Worm (Caenorhabditis elegans) whole organism, L4 larva: ENCODE results near the gene zfp-1.

Experiments
- D1046.2 ChIP-seq: fragments of 200-800 bp; sonication (Bioruptor generic); IDR thresholded peaks from 2 replicates; pipeline ENCODE4 v1.3.6; 2022; ENCODE audit warnings: missing genetic modification characterization, missing compliant biosample characterization
- F10B5.3 ChIP-seq: sonication (generic microtip); optimal IDR thresholded peaks from 2 replicates; lab custom pipeline; 2016; ENCODE audit warnings: mild to moderate bottlenecking, missing genetic modification characterization, missing compliant biosample characterization
- F44E2.7 ChIP-seq: fragments of 200-800 bp; sonication (Bioruptor generic); IDR thresholded peaks from 2 replicates; pipeline ENCODE4 v2.1.2; 2022; ENCODE audit warnings: missing genetic modification characterization, missing compliant biosample characterization
- R02D3.7 ChIP-seq: fragments of 150-350 bp; sonication (generic microtip); optimal IDR thresholded peaks from 3 replicates; lab custom pipeline; 2014; ENCODE audit warnings: missing biosample characterization, missing genetic modification characterization
- Y105C5A.15 ChIP-seq: fragments of 200-800 bp; sonication (Bioruptor generic); IDR thresholded peaks from 2 replicates; pipeline ENCODE4 v1.3.6; 2022; ENCODE audit warnings: missing genetic modification characterization, missing compliant biosample characterization
- ZK546.5 ChIP-seq, 2 experiments: sonication (generic microtip); optimal IDR thresholded peaks; 2 replicates each; lab custom pipeline; 2017; ENCODE audit warnings: missing biosample characterization in 2 of 2, missing genetic modification characterization in 2 of 2
- aha-1 ChIP-seq: fragments of 150-350 bp; peaks from one replicate; lab custom pipeline; 2014; ENCODE audit warnings: missing biosample characterization, missing genetic modification characterization
- ama-1 ChIP-seq: fragments of 150-350 bp; optimal IDR thresholded peaks from 2 replicates; lab custom pipeline; 2014; ENCODE audit warnings: inconsistent platforms, mixed read lengths
- ceh-20 ChIP-seq: fragments of 200-800 bp; sonication (Bioruptor generic); IDR thresholded peaks from 2 replicates; pipeline ENCODE4 v1.3.6; 2022; ENCODE audit warnings: missing genetic modification reagents, missing genetic modification characterization, missing compliant biosample characterization
- ceh-62 ChIP-seq: sonication (generic microtip); optimal IDR thresholded peaks from 2 replicates; lab custom pipeline; 2017; ENCODE audit warnings: missing biosample characterization, missing genetic modification characterization
- daf-16 ChIP-seq, 3 experiments: sonication (generic microtip); optimal IDR thresholded peaks; 2 replicates each; lab custom pipeline; 2016 to 2017; ENCODE audit warnings: missing genetic modification characterization in 3 of 3, missing genetic modification reagents in 3 of 3, mild to moderate bottlenecking in 2 of 3, missing compliant biosample characterization in 2 of 3, missing biosample characterization in 1 of 3, moderate library complexity in 1 of 3
- dmd-6 ChIP-seq: fragments of 200-800 bp; sonication (Bioruptor generic); IDR thresholded peaks from 2 replicates; pipeline ENCODE4 v1.3.6; 2022; ENCODE audit warnings: missing genetic modification reagents, missing genetic modification characterization, missing compliant biosample characterization
- dmd-9 ChIP-seq: fragments of 200-800 bp; sonication (Bioruptor generic); IDR thresholded peaks from 2 replicates; pipeline ENCODE4 v1.3.6; 2022; ENCODE audit warnings: missing genetic modification reagents, missing genetic modification characterization, missing compliant biosample characterization
- egl-43 ChIP-seq: fragments of 200-800 bp; sonication (Bioruptor generic); IDR thresholded peaks from 2 replicates; pipeline ENCODE4 v1.3.6; 2022; ENCODE audit warnings: missing genetic modification reagents, missing genetic modification characterization, missing compliant biosample characterization
- hlh-11 ChIP-seq: fragments of 200-800 bp; sonication (Bioruptor generic); optimal IDR thresholded peaks from 2 replicates; lab custom pipeline; 2018; ENCODE audit warnings: mild to moderate bottlenecking, missing genetic modification characterization, missing compliant biosample characterization
- hlh-30 ChIP-seq: sonication (generic microtip); optimal IDR thresholded peaks from 2 replicates; lab custom pipeline; 2017; ENCODE audit warnings: antibody characterized with exemption, mild to moderate bottlenecking, missing genetic modification characterization, missing compliant biosample characterization; ENCODE audit not compliant: insufficient read depth
- hmg-1.1 ChIP-seq: fragments of 200-800 bp; sonication (Bioruptor generic); IDR thresholded peaks from 2 replicates; pipeline ENCODE4 v1.3.6; 2022; ENCODE audit warnings: missing genetic modification reagents, missing genetic modification characterization, missing compliant biosample characterization
- jun-1 ChIP-seq: fragments of 150-350 bp; optimal IDR thresholded peaks from 2 replicates; lab custom pipeline; 2014; ENCODE audit warnings: missing biosample characterization, missing genetic modification reagents, missing genetic modification characterization
- lin-15B ChIP-seq: fragments of 150-350 bp; sonication (generic microtip); optimal IDR thresholded peaks from 3 replicates; lab custom pipeline; 2014; ENCODE audit warnings: missing biosample characterization, missing genetic modification characterization
- lin-38 ChIP-seq: fragments of 200-800 bp; sonication (Bioruptor generic); IDR thresholded peaks from 2 replicates; pipeline ENCODE4 v1.3.6; 2022; ENCODE audit warnings: missing genetic modification reagents, missing genetic modification characterization, missing compliant biosample characterization
- lsy-2 ChIP-seq, 2 experiments: fragments of 150-350 bp in 1 of 2; sonication (generic microtip) in 1 of 2; optimal IDR thresholded peaks; 2 replicates each; lab custom pipeline; 2014 to 2017; ENCODE audit warnings: missing biosample characterization in 2 of 2, missing genetic modification characterization in 2 of 2
- madf-5 ChIP-seq, 2 experiments: fragments of 200-800 bp; sonication (Bioruptor generic); IDR thresholded peaks; 2 replicates each; pipeline ENCODE4 v1.3.6; 2022; ENCODE audit warnings: missing compliant biosample characterization in 2 of 2, missing genetic modification characterization in 2 of 2
- mdl-1 ChIP-seq, 2 experiments: fragments of 150-350 bp in 1 of 2; sonication (generic microtip) in 1 of 2; optimal IDR thresholded peaks; 2 replicates each; lab custom pipeline; 2014 to 2017; ENCODE audit warnings: missing biosample characterization in 2 of 2, missing genetic modification characterization in 2 of 2
- mdt-29 ChIP-seq: fragments of 200-800 bp; sonication (Bioruptor generic); IDR thresholded peaks from 2 replicates; pipeline ENCODE4 v1.3.6; 2022; ENCODE audit warnings: missing genetic modification reagents, missing genetic modification characterization, missing compliant biosample characterization
- mep-1 ChIP-seq: fragments of 150-350 bp; sonication (generic microtip); optimal IDR thresholded peaks from 3 replicates; lab custom pipeline; 2014; ENCODE audit warnings: missing biosample characterization, missing genetic modification characterization
- mxl-3 ChIP-seq: fragments of 200-800 bp; sonication (Bioruptor generic); optimal IDR thresholded peaks from 2 replicates; lab custom pipeline; 2018; ENCODE audit warnings: mild to moderate bottlenecking, missing genetic modification characterization, missing compliant biosample characterization
- nhr-11 ChIP-seq: fragments of 150-350 bp; optimal IDR thresholded peaks from 2 replicates; lab custom pipeline; 2014; ENCODE audit warnings: missing biosample characterization, missing genetic modification characterization
- nhr-111 ChIP-seq: fragments of 200-800 bp; sonication (Bioruptor generic); optimal IDR thresholded peaks from 2 replicates; lab custom pipeline; 2018; ENCODE audit warnings: mild to moderate bottlenecking, missing genetic modification characterization, missing compliant biosample characterization
- nhr-237 ChIP-seq: sonication (generic microtip); optimal IDR thresholded peaks from 2 replicates; lab custom pipeline; 2017; ENCODE audit warnings: missing biosample characterization, missing genetic modification characterization
- nhr-28 ChIP-seq: fragments of 150-350 bp; optimal IDR thresholded peaks from 2 replicates; lab custom pipeline; 2014; ENCODE audit warnings: missing biosample characterization, missing genetic modification characterization
- nhr-41 ChIP-seq: fragments of 200-800 bp; sonication (Bioruptor generic); IDR thresholded peaks from 2 replicates; pipeline ENCODE4 v1.3.6; 2022; ENCODE audit warnings: missing genetic modification reagents, missing genetic modification characterization, missing compliant biosample characterization
- nhr-42 ChIP-seq: fragments of 200-800 bp; sonication (Bioruptor generic); IDR thresholded peaks from 2 replicates; pipeline ENCODE4 v1.3.6; 2022; ENCODE audit warnings: missing genetic modification characterization, missing compliant biosample characterization
- nhr-48 ChIP-seq: sonication (generic microtip); optimal IDR thresholded peaks from 2 replicates; lab custom pipeline; 2016; ENCODE audit warnings: mild to moderate bottlenecking, missing genetic modification characterization, missing compliant biosample characterization
- pha-4 ChIP-seq, 2 experiments: fragments of 150-350 bp in 1 of 2; fragments of 200-800 bp in 1 of 2; sonication (Bioruptor generic) in 1 of 2; IDR thresholded peaks in 1 of 2; optimal IDR thresholded peaks in 1 of 2; 2 replicates each; pipeline versions ENCODE4 v1.3.6 to Lab custom; 2014 to 2022; ENCODE audit warnings: missing genetic modification characterization in 2 of 2, missing genetic modification reagents in 2 of 2, missing biosample characterization in 1 of 2, missing compliant biosample characterization in 1 of 2
- tag-97 ChIP-seq: fragments of 200-800 bp; sonication (Bioruptor generic); IDR thresholded peaks from 2 replicates; pipeline ENCODE4 v1.3.6; 2022; ENCODE audit warnings: missing genetic modification characterization, missing compliant biosample characterization
- unc-130 ChIP-seq: sonication (generic microtip); optimal IDR thresholded peaks from 2 replicates; lab custom pipeline; 2016; ENCODE audit warnings: missing genetic modification reagents, missing genetic modification characterization, missing compliant biosample characterization
- unc-62 ChIP-seq, 3 experiments: fragments of 150-350 bp in 1 of 3; sonication (generic microtip); optimal IDR thresholded peaks in 2 of 3; peaks in 1 of 3; 1 replicate in 1 of 3; 2 replicates in 2 of 3; lab custom pipeline; 2014 to 2017; ENCODE audit warnings: missing biosample characterization in 3 of 3, missing genetic modification characterization in 3 of 3, missing genetic modification reagents in 3 of 3, missing genotype in 1 of 3

The zfp-1 gene

ce11 chrIII:8772428-8773027, 18.8 kb upstream of the zfp-1 start:
- TF ChIP-seq dmd-6 (peak; percentile 21; the same call in 1 of the 2 replicates), aha-1 (tag; lab: Kevin White, UChicago) (peak; percentile 28), mep-1 (tag; lab: Kevin White, UChicago) (no peak), jun-1 (tag; lab: Kevin White, UChicago) (no peak), nhr-11 (tag; lab: Kevin White, UChicago) (peak; percentile 5), mxl-3 (peak; percentile 85), nhr-48 (tag; lab: Kevin White, UChicago) (peak; percentile 10), madf-5 (GFP tag; IDR thresholded peaks at IDR 0.05; lab: Robert Waterston, UW) (no peak), hlh-11 (tag; lab: Kevin White, UChicago) (peak; percentile 48)

- TF ChIP-seq ZK546.5 (tag; optimal IDR thresholded peaks at IDR 0.05; lab: Kevin White, UChicago): no peak
- peak in 1 of 2 experiments; percentile 91 for TF ChIP-seq unc-62 (GFP tag; optimal IDR thresholded peaks at IDR 0.05 in 1 of 2; lab: Kevin White, UChicago)
- no peak for TF ChIP-seq unc-62 (tag; optimal IDR thresholded peaks at IDR 0.05; lab: Kevin White, UChicago)
- no peak for TF ChIP-seq dmd-9 (GFP tag; lab: Robert Waterston, UW)
- no peak for TF ChIP-seq R02D3.7 (tag; lab: Kevin White, UChicago)
- TF ChIP-seq nhr-111 (GFP tag; lab: Kevin White, UChicago): no peak
- TF ChIP-seq nhr-41 (GFP tag; lab: Robert Waterston, UW): no peak
- TF ChIP-seq lin-38: no peak
- peak; percentile 81 for TF ChIP-seq aha-1 (tag; lab: Kevin White, UChicago)
- TF ChIP-seq hlh-11 (tag; lab: Kevin White, UChicago): no peak
- no peak for TF ChIP-seq mdt-29 (GFP tag; lab: Robert Waterston, UW)
Measured at ce11 chrIII:8773375-8773774, 18.0 kb upstream of the zfp-1 start.

- TF ChIP-seq F44E2.7 (GFP tag; lab: Robert Waterston, UW) (no peak), unc-62 (GFP tag; optimal IDR thresholded peaks at IDR 0.05 in 1 of 2; lab: Kevin White, UChicago) (no peak), unc-62 (tag; optimal IDR thresholded peaks at IDR 0.05; lab: Kevin White, UChicago) (no peak), tag-97 (GFP tag; lab: Robert Waterston, UW) (no peak), egl-43 (GFP tag; lab: Robert Waterston, UW) (no peak), nhr-28 (tag; lab: Kevin White, UChicago) (no peak), lin-38 (no peak), hmg-1.1 (GFP tag; lab: Robert Waterston, UW) (no peak), unc-130 (GFP tag; lab: Kevin White, UChicago) (no peak), nhr-237 (tag; lab: Kevin White, UChicago) (no peak), lin-15B (tag; lab: Kevin White, UChicago) (no peak), Y105C5A.15 (GFP tag; lab: Robert Waterston, UW) (no peak), nhr-42 (no peak)
Measured at ce11 chrIII:8775953-8776352, 15.4 kb upstream of the zfp-1 start, which contains the start of gene snap-29. snap-29 (plus strand) TSS chrIII:8776253.

ce11 chrIII:8779912-8780311, 11.4 kb upstream of the zfp-1 start, which contains the start of gene K02D10.4:
K02D10.4 (minus strand) TSS chrIII:8780012.
- TF ChIP-seq F10B5.3: no peak
- TF ChIP-seq ama-1 (lab: Kevin White, UChicago): no peak
- peak; percentile 66 for TF ChIP-seq aha-1 (tag; lab: Kevin White, UChicago)
- TF ChIP-seq, all 104 proteins: peak for 1

- TF ChIP-seq pha-4 (GFP tag; IDR thresholded peaks at IDR 0.05; lab: Robert Waterston, UW) (no peak), pha-4 (tag; optimal IDR thresholded peaks at IDR 0.05; lab: Kevin White, UChicago) (no peak), nhr-48 (tag; lab: Kevin White, UChicago) (peak; percentile 52), mep-1 (tag; lab: Kevin White, UChicago) (peak; percentile 50), Y105C5A.15 (GFP tag; lab: Robert Waterston, UW) (no peak), dmd-6 (peak; percentile 45; the same call in 1 of the 2 replicates), ceh-20 (GFP tag; lab: Robert Waterston, UW) (0 out of 2 replicates have a peak, but pooled peaks have one; percentile 8), mdl-1 (tag; optimal IDR thresholded peaks at IDR 0.05; lab: Kevin White, UChicago) (peak; percentile 49 to 89), nhr-11 (tag; lab: Kevin White, UChicago) (peak; percentile 48), madf-5 (GFP tag; IDR thresholded peaks at IDR 0.05; lab: Robert Waterston, UW) (no peak), aha-1 (tag; lab: Kevin White, UChicago) (peak; percentile 18), ceh-62 (tag; lab: Kevin White, UChicago) (no peak), nhr-28 (tag; lab: Kevin White, UChicago) (peak; percentile 81), mxl-3 (peak; percentile 74), nhr-41 (GFP tag; lab: Robert Waterston, UW) (no peak), jun-1 (tag; lab: Kevin White, UChicago) (no peak), hlh-30 (tag; lab: Kevin White, UChicago) (peak; percentile 84), lsy-2 (tag; optimal IDR thresholded peaks at IDR 0.05; lab: Kevin White, UChicago) (peak in 1 of 2 experiments; percentile 43), D1046.2 (GFP tag; lab: Robert Waterston, UW) (no peak), daf-16 (GFP tag; optimal IDR thresholded peaks at IDR 0.05; lab: Kevin White, UChicago) (no peak), daf-16 (tag; optimal IDR thresholded peaks at IDR 0.05; lab: Kevin White, UChicago) (no peak), unc-62 (GFP tag; optimal IDR thresholded peaks at IDR 0.05 in 1 of 2; lab: Kevin White, UChicago) (peak in 1 of 2 experiments; percentile 99), unc-62 (tag; optimal IDR thresholded peaks at IDR 0.05; lab: Kevin White, UChicago) (no peak), hlh-11 (tag; lab: Kevin White, UChicago) (peak; percentile 89)
Measured at ce11 chrIII:8780473-8780872, 10.9 kb upstream of the zfp-1 start.
